Worm (Caenorhabditis elegans) whole organism, late embryonic: ENCODE results near the gene acr-15.

Source experiments
- K02D7.2 ChIP-seq: sonication (generic microtip); optimal IDR thresholded peaks from 2 replicates; lab custom pipeline; 2017; ENCODE audit warnings: mild to moderate bottlenecking, missing genetic modification characterization, missing compliant biosample characterization
- Y22D7AL.16 ChIP-seq: sonication (generic microtip); optimal IDR thresholded peaks from 2 replicates; lab custom pipeline; 2016; ENCODE audit warnings: missing genetic modification characterization, missing compliant biosample characterization
- ahr-1 ChIP-seq: sonication (generic microtip); optimal IDR thresholded peaks from 2 replicates; lab custom pipeline; 2016; ENCODE audit warnings: missing genetic modification characterization, missing compliant biosample characterization
- ama-1 ChIP-seq: fragments of 150-350 bp; optimal IDR thresholded peaks from 2 replicates; lab custom pipeline; 2014
- ceh-2 ChIP-seq: sonication (generic microtip); optimal IDR thresholded peaks from 2 replicates; lab custom pipeline; 2016; ENCODE audit warnings: missing genotype, missing genetic modification characterization, missing compliant biosample characterization
- ceh-22 ChIP-seq: sonication (generic microtip); optimal IDR thresholded peaks from 2 replicates; lab custom pipeline; 2017; ENCODE audit warnings: missing biosample characterization, missing genetic modification characterization
- ceh-30 ChIP-seq: fragments of 150-350 bp; optimal IDR thresholded peaks from 2 replicates; lab custom pipeline; 2014; ENCODE audit warnings: missing biosample characterization, missing genetic modification characterization
- ceh-45 ChIP-seq: fragments of 200-800 bp; sonication (Bioruptor generic); IDR thresholded peaks from 2 replicates; pipeline ENCODE4 v1.3.6; 2022; ENCODE audit warnings: missing genetic modification reagents, missing genetic modification characterization, missing compliant biosample characterization
- ceh-6 ChIP-seq: fragments of 200-800 bp; sonication (Bioruptor generic); optimal IDR thresholded peaks from 2 replicates; lab custom pipeline; 2018; ENCODE audit warnings: mild to moderate bottlenecking, missing genetic modification characterization, missing compliant biosample characterization
- elt-2 ChIP-seq: sonication (generic microtip); optimal IDR thresholded peaks from 2 replicates; lab custom pipeline; 2016; ENCODE audit warnings: missing genetic modification reagents, missing genetic modification characterization, missing compliant biosample characterization
- elt-4 ChIP-seq: sonication (generic microtip); optimal IDR thresholded peaks from 2 replicates; lab custom pipeline; 2016; ENCODE audit warnings: missing genetic modification characterization, missing compliant biosample characterization
- ets-4 ChIP-seq: sonication (generic microtip); optimal IDR thresholded peaks from 2 replicates; lab custom pipeline; 2016; ENCODE audit warnings: missing genetic modification characterization, missing compliant biosample characterization
- eyg-1 ChIP-seq: sonication (generic microtip); optimal IDR thresholded peaks from 2 replicates; lab custom pipeline; 2016; ENCODE audit warnings: missing genotype, missing genetic modification characterization, missing compliant biosample characterization
- fax-1 ChIP-seq: sonication (generic microtip); optimal IDR thresholded peaks from 2 replicates; lab custom pipeline; 2016; ENCODE audit warnings: missing genotype, missing genetic modification characterization, missing compliant biosample characterization
- hlh-30 ChIP-seq: sonication (generic microtip); optimal IDR thresholded peaks from 2 replicates; lab custom pipeline; 2017; ENCODE audit warnings: antibody characterized with exemption, missing genetic modification characterization, missing compliant biosample characterization; ENCODE audit not compliant: insufficient read depth
- hlh-6 ChIP-seq: sonication (generic microtip); optimal IDR thresholded peaks from 2 replicates; lab custom pipeline; 2016; ENCODE audit warnings: missing genotype, missing genetic modification characterization, missing compliant biosample characterization
- hlh-8 ChIP-seq: sonication (generic microtip); optimal IDR thresholded peaks from 2 replicates; lab custom pipeline; 2016; ENCODE audit warnings: missing genotype, missing genetic modification characterization, missing compliant biosample characterization
- lin-11 ChIP-seq: fragments of 200-800 bp; sonication (Bioruptor generic); optimal IDR thresholded peaks from 2 replicates; lab custom pipeline; 2018; ENCODE audit warnings: mild to moderate bottlenecking, missing genetic modification characterization, missing compliant biosample characterization
- nfya-1 ChIP-seq: sonication (generic microtip); optimal IDR thresholded peaks from 2 replicates; lab custom pipeline; 2017; ENCODE audit warnings: missing genetic modification characterization, mild to moderate bottlenecking, missing compliant biosample characterization, antibody characterized with exemption, moderate library complexity
- nhr-232 ChIP-seq: sonication (generic microtip); optimal IDR thresholded peaks from 2 replicates; lab custom pipeline; 2016; ENCODE audit warnings: missing genetic modification characterization, missing compliant biosample characterization
- pag-3 ChIP-seq: sonication (generic microtip); optimal IDR thresholded peaks from 2 replicates; lab custom pipeline; 2016; ENCODE audit warnings: missing compliant biosample characterization, missing genetic modification characterization, borderline replicate concordance
- pat-9 ChIP-seq: fragments of 200-800 bp; sonication (Bioruptor generic); optimal IDR thresholded peaks from 2 replicates; lab custom pipeline; 2018; ENCODE audit warnings: mild to moderate bottlenecking, missing genetic modification characterization, moderate library complexity, missing compliant biosample characterization
- pha-2 ChIP-seq: sonication (generic microtip); optimal IDR thresholded peaks from 2 replicates; lab custom pipeline; 2017; ENCODE audit warnings: mild to moderate bottlenecking, missing genetic modification characterization, missing compliant biosample characterization
- pha-4 ChIP-seq: fragments of 150-350 bp; optimal IDR thresholded peaks from 2 replicates; lab custom pipeline; 2018; ENCODE audit warnings: missing biosample characterization, missing genetic modification reagents, missing genetic modification characterization
- pros-1 ChIP-seq: fragments of 150-350 bp; optimal IDR thresholded peaks from 2 replicates; lab custom pipeline; 2014; ENCODE audit warnings: missing biosample characterization, missing genetic modification reagents, missing genetic modification characterization
- rnt-1 ChIP-seq: sonication (generic microtip); optimal IDR thresholded peaks from 2 replicates; lab custom pipeline; 2016; ENCODE audit warnings: missing genetic modification characterization, missing compliant biosample characterization
- sdc-2 ChIP-seq: sonication (generic microtip); optimal IDR thresholded peaks from 2 replicates; lab custom pipeline; 2016; ENCODE audit warnings: missing genotype, missing genetic modification characterization, missing compliant biosample characterization
- sox-2 ChIP-seq: fragments of 200-800 bp; sonication (Bioruptor generic); IDR thresholded peaks from 2 replicates; pipeline ENCODE4 v1.3.6; 2022; ENCODE audit warnings: missing genetic modification reagents, missing genetic modification characterization, missing compliant biosample characterization
- sox-4 ChIP-seq: sonication (generic microtip); optimal IDR thresholded peaks from 2 replicates; lab custom pipeline; 2017; ENCODE audit warnings: mild to moderate bottlenecking, missing genetic modification characterization, inconsistent platforms, missing compliant biosample characterization
- syd-9 ChIP-seq: sonication (generic microtip); optimal IDR thresholded peaks from 2 replicates; lab custom pipeline; 2016; ENCODE audit warnings: mild to moderate bottlenecking, missing genetic modification characterization, moderate library complexity, missing compliant biosample characterization
- tbx-2 ChIP-seq: sonication (generic microtip); optimal IDR thresholded peaks from 2 replicates; lab custom pipeline; 2016; ENCODE audit warnings: missing genetic modification characterization, missing compliant biosample characterization
- unc-42 ChIP-seq: sonication (generic microtip); optimal IDR thresholded peaks from 2 replicates; lab custom pipeline; 2016; ENCODE audit warnings: missing genotype, missing genetic modification characterization, missing compliant biosample characterization
- unc-55 ChIP-seq: sonication (generic microtip); optimal IDR thresholded peaks from 2 replicates; lab custom pipeline; 2017; ENCODE audit warnings: missing biosample characterization, missing genetic modification reagents, missing genetic modification characterization

acr-15 gene

DNA sequence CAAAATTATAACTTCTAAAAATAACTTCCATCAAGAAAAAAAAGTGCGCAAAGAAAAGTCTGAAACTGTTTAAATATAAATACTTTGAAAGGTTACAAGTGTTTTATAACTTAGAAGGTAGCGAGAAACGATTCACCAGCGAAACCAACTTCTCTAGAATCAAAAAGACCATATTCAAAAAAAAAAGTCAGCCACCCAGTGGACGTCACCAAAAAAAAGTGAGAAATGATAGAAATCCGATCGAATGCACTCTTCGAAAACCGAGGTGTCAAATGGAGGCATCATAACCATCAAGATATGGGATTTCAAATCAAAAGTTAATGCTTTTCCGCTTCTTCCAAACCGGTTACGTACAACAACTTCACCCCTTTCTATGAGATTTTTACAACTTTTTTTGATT, 34.0 kb downstream of the acr-15 start (continued):
- TF ChIP-seq syd-9 (tag; lab: Kevin White, UChicago) (no peak), ceh-45 (GFP tag; lab: Robert Waterston, UW) (no peak), nhr-232 (tag; lab: Kevin White, UChicago) (no peak)

- TF ChIP-seq sox-2 (GFP tag; lab: Robert Waterston, UW): no peak
- peak; percentile 19 for TF ChIP-seq elt-2 (tag; lab: Kevin White, UChicago)
Measured at ce11 chrV:8586920-8587319, 34.4 kb downstream of the acr-15 start.

- no peak for TF ChIP-seq ets-4 (tag; lab: Kevin White, UChicago)
- no peak for TF ChIP-seq pat-9
- no peak for TF ChIP-seq lin-11 (tag; lab: Kevin White, UChicago)
- no peak for TF ChIP-seq Y22D7AL.16 (tag; lab: Kevin White, UChicago)
- no peak for TF ChIP-seq pha-4 (tag; lab: Kevin White, UChicago)
- no peak for TF ChIP-seq hlh-6 (tag; lab: Kevin White, UChicago)
- no peak for TF ChIP-seq sox-2 (GFP tag; lab: Robert Waterston, UW)
- no peak for TF ChIP-seq K02D7.2 (tag; lab: Kevin White, UChicago)
- no peak for TF ChIP-seq pha-2
- TF ChIP-seq ama-1 (lab: Kevin White, UChicago): no peak
- TF ChIP-seq nfya-1: no peak
- no peak for TF ChIP-seq ceh-22 (tag; lab: Kevin White, UChicago)
- TF ChIP-seq elt-2 (tag; lab: Kevin White, UChicago): no peak
- no peak for TF ChIP-seq fax-1 (tag; lab: Kevin White, UChicago)
- no peak for TF ChIP-seq unc-55
- no peak for TF ChIP-seq elt-4 (tag; lab: Kevin White, UChicago)
Measured at ce11 chrV:8588079-8588478, 35.6 kb downstream of the acr-15 start, which contains the start of gene C10B5.3. Gene C10B5.3 (minus strand): TSS chrV:8588179.

DNA sequence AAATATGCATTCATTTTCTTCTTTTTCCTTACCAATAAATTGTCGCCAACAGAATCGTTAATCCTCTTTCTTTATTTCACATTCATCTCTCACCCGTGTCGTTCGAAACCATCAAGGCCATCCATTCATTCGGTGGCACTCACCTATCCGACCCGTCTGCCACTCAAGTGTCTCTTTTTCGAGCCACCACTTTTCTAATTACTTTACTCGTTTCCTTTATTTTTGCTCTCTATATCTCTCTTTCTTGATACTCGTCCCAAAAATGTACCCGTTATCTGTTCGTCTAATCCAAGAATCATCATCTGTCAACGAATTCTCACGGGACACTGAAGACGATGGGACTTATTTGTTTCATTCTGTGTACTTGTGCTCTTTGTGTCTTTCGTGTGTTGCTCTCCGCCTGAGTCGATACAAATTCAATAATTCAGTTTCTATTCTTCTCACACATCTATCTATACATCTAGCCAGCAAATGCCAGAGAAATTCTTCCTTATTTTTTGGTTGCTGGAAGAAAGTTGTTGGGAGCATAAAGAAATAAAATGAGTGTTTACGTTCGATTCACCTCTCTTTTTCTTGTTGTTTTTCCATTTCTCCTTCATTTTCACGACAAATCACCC, 40.3 kb downstream of the acr-15 start:
- TF ChIP-seq unc-55 (peak; percentile 20), unc-42 (tag; lab: Kevin White, UChicago) (peak; percentile 67), lin-11 (tag; lab: Kevin White, UChicago) (no peak), hlh-8 (tag; lab: Kevin White, UChicago) (no peak), rnt-1 (tag; lab: Kevin White, UChicago) (no peak), ceh-30 (tag; lab: Kevin White, UChicago) (no peak), sdc-2 (tag; lab: Kevin White, UChicago) (no peak), fax-1 (tag; lab: Kevin White, UChicago) (no peak)

DNA sequence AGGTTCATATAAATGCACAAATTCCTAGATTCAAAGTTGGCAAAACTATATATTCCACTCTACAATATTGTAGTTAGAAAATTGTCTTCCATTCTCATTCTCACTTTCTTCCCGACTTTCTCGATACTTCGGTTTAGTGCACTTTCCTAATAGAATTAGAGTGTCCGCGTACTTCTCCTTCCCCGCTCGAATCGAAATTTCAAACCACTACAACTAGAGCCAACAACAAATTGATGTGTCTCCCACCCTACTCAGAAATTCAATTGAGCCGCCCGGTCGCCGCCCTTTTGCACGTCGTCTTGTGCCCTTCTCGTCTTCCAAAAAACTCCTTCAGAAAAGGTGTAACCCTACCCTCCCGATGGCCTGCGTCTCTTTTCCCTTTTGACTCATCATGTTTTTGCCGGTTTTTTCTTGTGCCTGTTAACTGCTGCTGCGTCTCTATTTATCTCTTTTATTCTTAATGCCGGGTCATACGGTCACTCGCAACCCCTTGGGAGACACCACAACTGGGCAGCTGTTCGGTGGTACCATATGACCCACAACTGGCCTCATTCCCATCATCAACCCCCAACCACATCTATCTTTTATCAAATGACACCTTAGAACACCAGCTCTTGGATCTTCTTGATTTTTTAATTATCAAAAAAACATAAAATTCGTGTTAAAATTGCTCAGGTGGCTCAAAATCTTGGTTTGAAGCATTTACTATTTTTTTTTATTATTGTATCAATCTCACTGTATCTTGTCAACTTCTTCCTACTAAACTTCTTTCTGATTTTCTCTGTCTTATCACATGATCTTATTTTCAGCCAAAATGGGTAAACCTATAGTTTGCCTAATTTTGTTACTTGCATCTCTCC, 41.8 kb downstream of the acr-15 start, which contains the start of gene tag-196:
Gene tag-196, plus strand, starts transcription at position 810 of the 860 bp plus-strand sequence.
- TF ChIP-seq nfya-1 (no peak), pros-1 (no peak), eyg-1 (no peak), unc-42 (tag; lab: Kevin White, UChicago) (peak; percentile 95), ahr-1 (tag; lab: Kevin White, UChicago) (no peak), hlh-8 (tag; lab: Kevin White, UChicago) (no peak), tbx-2 (peak; percentile 37), hlh-30 (tag; lab: Kevin White, UChicago) (peak; percentile 29), pag-3 (tag; lab: Kevin White, UChicago) (no peak), ceh-2 (no peak), unc-55 (no peak), ceh-6 (GFP tag; lab: Kevin White, UChicago) (no peak), elt-2 (tag; lab: Kevin White, UChicago) (no peak), sox-4 (tag; lab: Kevin White, UChicago) (no peak), ceh-30 (tag; lab: Kevin White, UChicago) (no peak), ceh-45 (GFP tag; lab: Robert Waterston, UW) (0 out of 2 replicates have a peak, but pooled peaks have one; percentile 47)
